Worm (Caenorhabditis elegans): Measurements from ENCODE around the gene Y41E3.13.
A peak's percentile ranks its signal among the peaks of the same experiment; 100 is the strongest.

The Y41E3.13 gene

DNA sequence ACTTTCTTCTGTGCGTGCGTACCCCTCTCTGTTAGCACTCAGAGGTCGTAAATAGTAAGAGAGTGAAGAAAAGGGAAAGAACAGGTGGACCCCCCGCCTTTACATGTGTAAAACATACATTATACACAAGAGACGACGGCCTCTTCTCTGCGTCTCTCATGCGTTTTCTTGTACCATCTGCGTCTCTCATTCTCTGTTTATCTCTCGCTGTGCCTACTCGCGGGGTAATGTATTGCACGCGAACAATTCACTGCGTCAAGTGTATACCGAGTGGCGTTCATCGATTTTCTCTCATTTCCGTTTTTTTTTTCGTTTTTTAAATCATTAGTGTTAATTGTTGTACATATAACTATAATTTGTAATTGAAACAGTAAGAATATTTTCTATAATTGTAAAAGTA is 49.1 kb downstream of the Y41E3.13 start:
- TF ChIP-seq B0310.2 (tag; optimal IDR thresholded peaks at IDR 0.05), result no peak
- peak; percentile 31 for TF ChIP-seq F13C5.2 (tag; optimal IDR thresholded peaks at IDR 0.05)

All from whole organism, early embryonic.